Fruit fly (Drosophila melanogaster) whole organism, embryonic: ENCODE data around the gene nonC.

Experiments used
- Antp ChIP-seq: fragments of 200-800 bp; sonication (Bioruptor generic); optimal IDR thresholded peaks from 3 replicates; lab custom pipeline; 2016; ENCODE audit warnings: missing biosample characterization, missing genetic modification characterization
- Atf3 ChIP-seq: fragments of 200-800 bp; sonication (Bioruptor generic); optimal IDR thresholded peaks from 3 replicates; lab custom pipeline; 2016; ENCODE audit warnings: missing biosample characterization, missing genetic modification characterization
- Awh ChIP-seq: fragments of 200-800 bp; sonication (Bioruptor generic); IDR thresholded peaks from 2 replicates; pipeline ENCODE4, ENCODE4 v1.3.6; 2022; ENCODE audit warnings: missing biosample characterization, missing genetic modification characterization
- CG10366 ChIP-seq: fragments of 200-800 bp; sonication (Bioruptor generic); IDR thresholded peaks from 2 replicates; pipeline ENCODE4 v1.3.6; 2022; ENCODE audit warnings: missing biosample characterization, missing genetic modification characterization
- CG10959 ChIP-seq: fragments of 200-800 bp; sonication (Bioruptor generic); IDR thresholded peaks from 2 replicates; pipeline ENCODE4 v1.3.6; 2022; ENCODE audit warnings: missing biosample characterization, missing genetic modification characterization
- CG10979 ChIP-seq: fragments of 200-800 bp; sonication (Bioruptor generic); optimal IDR thresholded peaks from 2 replicates; lab custom pipeline; 2018; ENCODE audit warnings: missing biosample characterization, mild to moderate bottlenecking, missing genetic modification characterization, moderate library complexity
- CG12219 ChIP-seq: fragments of 200-800 bp; sonication (Bioruptor generic); optimal IDR thresholded peaks from 3 replicates; lab custom pipeline; 2018; ENCODE audit warnings: missing biosample characterization, mild to moderate bottlenecking, missing genetic modification characterization
- CG12942 ChIP-seq: fragments of 200-800 bp; sonication (Bioruptor generic); optimal IDR thresholded peaks from 3 replicates; lab custom pipeline; 2016; ENCODE audit warnings: missing biosample characterization, missing genetic modification characterization
- CG13123 ChIP-seq: fragments of 200-800 bp; sonication (Bioruptor generic); optimal IDR thresholded peaks from 2 replicates; lab custom pipeline; 2016; ENCODE audit warnings: missing biosample characterization, missing genetic modification characterization
- CG14860 ChIP-seq: fragments of 200-800 bp; sonication (Bioruptor generic); IDR thresholded peaks from 3 replicates; pipeline ENCODE4 v1.3.6; 2022; ENCODE audit warnings: missing biosample characterization, missing genetic modification characterization; ENCODE audit not compliant: partially characterized antibody
- CG1602 ChIP-seq: fragments of 200-800 bp; sonication (Bioruptor generic); optimal IDR thresholded peaks from 3 replicates; lab custom pipeline; 2016; ENCODE audit warnings: missing biosample characterization, missing genetic modification characterization
- CG1603 ChIP-seq: fragments of 200-800 bp; sonication (Bioruptor generic); optimal IDR thresholded peaks from 2 replicates; lab custom pipeline; 2019; ENCODE audit warnings: missing biosample characterization, mild to moderate bottlenecking, missing genetic modification characterization, moderate library complexity
- CG17385 ChIP-seq: fragments of 200-800 bp; sonication (Bioruptor generic); optimal IDR thresholded peaks from 3 replicates; lab custom pipeline; 2018; ENCODE audit warnings: missing biosample characterization, mild to moderate bottlenecking, missing genetic modification characterization
- CG1832 ChIP-seq: fragments of 200-800 bp; sonication (Bioruptor generic); optimal IDR thresholded peaks from 2 replicates; lab custom pipeline; 2017; ENCODE audit warnings: missing biosample characterization, mild to moderate bottlenecking, missing genetic modification characterization, inconsistent platforms
- CG31365 ChIP-seq: fragments of 200-800 bp; sonication (Bioruptor generic); optimal IDR thresholded peaks from 2 replicates; lab custom pipeline; 2018; ENCODE audit warnings: missing biosample characterization, mild to moderate bottlenecking, missing genetic modification characterization
- CG32767 ChIP-seq: fragments of 200-800 bp; sonication (Bioruptor generic); IDR thresholded peaks from 2 replicates; pipeline ENCODE4 v1.3.6; 2022; ENCODE audit warnings: missing biosample characterization, missing genetic modification characterization
- CG32772 ChIP-seq: fragments of 200-800 bp; sonication (Bioruptor generic); IDR thresholded peaks from 2 replicates; pipeline ENCODE4 v1.3.6; 2022; ENCODE audit warnings: missing biosample characterization, missing genetic modification characterization
- CG3281 ChIP-seq: fragments of 200-800 bp; sonication (Bioruptor generic); optimal IDR thresholded peaks from 3 replicates; lab custom pipeline; 2017; ENCODE audit warnings: missing biosample characterization, mild to moderate bottlenecking, missing genetic modification characterization
- CG3847 ChIP-seq: fragments of 200-800 bp; sonication (Bioruptor generic); IDR thresholded peaks from 2 replicates; pipeline ENCODE4 v1.3.6; 2022; ENCODE audit warnings: missing biosample characterization, missing genetic modification characterization
- CG4854 ChIP-seq: fragments of 200-800 bp; sonication (Bioruptor generic); optimal IDR thresholded peaks from 2 replicates; lab custom pipeline; 2016; ENCODE audit warnings: missing biosample characterization, missing genetic modification characterization, inconsistent platforms
- CG6272 ChIP-seq: fragments of 200-800 bp; sonication (Bioruptor generic); IDR thresholded peaks from 2 replicates; pipeline ENCODE4 v1.3.6; 2022; ENCODE audit warnings: missing biosample characterization, missing genetic modification characterization
- CG6683 ChIP-seq: fragments of 200-800 bp; sonication (Bioruptor generic); optimal IDR thresholded peaks from 2 replicates; lab custom pipeline; 2017; ENCODE audit warnings: missing biosample characterization, mild to moderate bottlenecking, missing genetic modification characterization, missing genetic modification reagents
- CG6689 ChIP-seq: fragments of 200-800 bp; sonication (Bioruptor generic); IDR thresholded peaks from 2 replicates; pipeline ENCODE4 v1.3.6; 2022; ENCODE audit warnings: missing biosample characterization, missing genetic modification characterization
- CG7556 ChIP-seq: fragments of 200-800 bp; sonication (Bioruptor generic); optimal IDR thresholded peaks from 2 replicates; lab custom pipeline; 2017; ENCODE audit warnings: missing biosample characterization, mild to moderate bottlenecking, missing genetic modification characterization
- CG7928 ChIP-seq: fragments of 200-800 bp; sonication (Bioruptor generic); optimal IDR thresholded peaks from 2 replicates; lab custom pipeline; 2017; ENCODE audit warnings: missing biosample characterization, mild to moderate bottlenecking, missing genetic modification characterization
- CG9437 ChIP-seq: fragments of 200-800 bp; sonication (Bioruptor generic); optimal IDR thresholded peaks from 2 replicates; lab custom pipeline; 2018; ENCODE audit warnings: missing biosample characterization, mild to moderate bottlenecking, missing genetic modification characterization
- Ets65A ChIP-seq: fragments of 200-800 bp; sonication (Bioruptor generic); peaks from one replicate; lab custom pipeline; 2016; ENCODE audit warnings: missing biosample characterization, missing genetic modification characterization
- Fer1 ChIP-seq: fragments of 200-800 bp; sonication (Bioruptor generic); optimal IDR thresholded peaks from 2 replicates; lab custom pipeline; 2017; ENCODE audit warnings: missing biosample characterization, mild to moderate bottlenecking, missing genetic modification characterization
- Med ChIP-seq: fragments of 200-800 bp; sonication (Bioruptor generic); peaks from one replicate; lab custom pipeline; 2016; ENCODE audit warnings: missing biosample characterization, missing genetic modification characterization, mild to moderate bottlenecking, inconsistent platforms, moderate library complexity
- Side ChIP-seq: fragments of 200-800 bp; sonication (Bioruptor generic); optimal IDR thresholded peaks from 2 replicates; lab custom pipeline; 2016; ENCODE audit warnings: missing biosample characterization, missing genetic modification characterization
- Spps ChIP-seq: fragments of 200-800 bp; sonication (Bioruptor generic); optimal IDR thresholded peaks from 2 replicates; lab custom pipeline; 2018; ENCODE audit warnings: missing biosample characterization, mild to moderate bottlenecking, missing genetic modification characterization
- ci ChIP-seq: fragments of 200-800 bp; sonication (Bioruptor generic); IDR thresholded peaks from 3 replicates; pipeline ENCODE4 v1.3.6; 2022; ENCODE audit warnings: missing biosample characterization, missing genetic modification characterization
- corto ChIP-seq: fragments of 200-800 bp; sonication (Bioruptor generic); optimal IDR thresholded peaks from 2 replicates; lab custom pipeline; 2016; ENCODE audit warnings: missing biosample characterization, mild to moderate bottlenecking, missing genetic modification characterization, moderate library complexity
- croc ChIP-seq: fragments of 200-800 bp; sonication (Bioruptor generic); conservative IDR thresholded peaks from 3 replicates; pipeline ENCODE4 v1.3.6; 2022; ENCODE audit warnings: missing biosample characterization, missing genetic modification characterization
- eyg ChIP-seq: fragments of 200-800 bp; sonication (Bioruptor generic); optimal IDR thresholded peaks from 3 replicates; lab custom pipeline; 2016; ENCODE audit warnings: missing biosample characterization, missing genetic modification characterization
- fd3F ChIP-seq: fragments of 200-800 bp; sonication (Bioruptor generic); optimal IDR thresholded peaks from 2 replicates; lab custom pipeline; 2018; ENCODE audit warnings: missing biosample characterization, mild to moderate bottlenecking, missing genetic modification characterization, moderate library complexity
- gro ChIP-seq: fragments of 200-800 bp; sonication (Bioruptor generic); optimal IDR thresholded peaks from 2 replicates; lab custom pipeline; 2016; ENCODE audit warnings: missing biosample characterization, missing genetic modification characterization
- ham ChIP-seq: fragments of 200-800 bp; sonication (Bioruptor generic); IDR thresholded peaks from 2 replicates; pipeline ENCODE4 v1.3.6; 2022; ENCODE audit warnings: missing biosample characterization, missing genetic modification characterization
- ken ChIP-seq: fragments of 200-800 bp; sonication (Bioruptor generic); IDR thresholded peaks from 3 replicates; pipeline ENCODE4 v1.3.6; 2022; ENCODE audit warnings: missing biosample characterization, missing genetic modification characterization
- klu ChIP-seq: fragments of 200-800 bp; sonication (Bioruptor generic); IDR thresholded peaks from 2 replicates; pipeline ENCODE4 v1.3.6; 2022; ENCODE audit warnings: missing biosample characterization, missing genetic modification characterization
- lilli ChIP-seq: fragments of 200-800 bp; sonication (Bioruptor generic); optimal IDR thresholded peaks from 3 replicates; lab custom pipeline; 2016; ENCODE audit warnings: missing biosample characterization, missing genetic modification characterization
- nerfin-1 ChIP-seq: fragments of 200-800 bp; sonication (Bioruptor generic); optimal IDR thresholded peaks from 3 replicates; lab custom pipeline; 2019; ENCODE audit warnings: missing biosample characterization, mild to moderate bottlenecking, missing genetic modification characterization, moderate library complexity
- nmo ChIP-seq: fragments of 200-800 bp; sonication (Bioruptor generic); optimal IDR thresholded peaks from 2 replicates; lab custom pipeline; 2018; ENCODE audit warnings: missing biosample characterization, mild to moderate bottlenecking, missing genetic modification characterization, moderate library complexity
- row ChIP-seq: fragments of 200-800 bp; sonication (Bioruptor generic); IDR thresholded peaks from 3 replicates; pipeline ENCODE4 v1.3.6; 2022; ENCODE audit warnings: missing biosample characterization, missing genetic modification characterization
- run ChIP-seq: fragments of 200-800 bp; sonication (Bioruptor generic); optimal IDR thresholded peaks from 3 replicates; lab custom pipeline; 2018; ENCODE audit warnings: missing biosample characterization, mild to moderate bottlenecking, missing genetic modification characterization
- sens-2 ChIP-seq: fragments of 200-800 bp; sonication (Bioruptor generic); IDR thresholded peaks from 2 replicates; pipeline ENCODE4 v1.3.6; 2022; ENCODE audit warnings: missing biosample characterization, missing genetic modification characterization
- sima ChIP-seq: fragments of 200-800 bp; sonication (Bioruptor generic); optimal IDR thresholded peaks from 2 replicates; lab custom pipeline; 2016; ENCODE audit warnings: missing biosample characterization, missing genetic modification characterization
- tio ChIP-seq: fragments of 200-800 bp; sonication (Bioruptor generic); optimal IDR thresholded peaks from 2 replicates; lab custom pipeline; 2017; ENCODE audit warnings: missing biosample characterization, missing genetic modification characterization, inconsistent platforms
- tup ChIP-seq: fragments of 200-800 bp; sonication (Bioruptor generic); optimal IDR thresholded peaks from 2 replicates; lab custom pipeline; 2016; ENCODE audit warnings: missing biosample characterization, mild to moderate bottlenecking, missing genetic modification characterization, moderate library complexity
- unc-4 ChIP-seq: fragments of 200-800 bp; sonication (Bioruptor generic); IDR thresholded peaks from 2 replicates; pipeline ENCODE4 v1.3.6; 2022; ENCODE audit warnings: missing biosample characterization, missing genetic modification characterization; ENCODE audit not compliant: partially characterized antibody
- zfh1 ChIP-seq: fragments of 200-800 bp; sonication (Bioruptor generic); IDR thresholded peaks from 3 replicates; pipeline ENCODE4 v1.3.6; 2022; ENCODE audit warnings: missing biosample characterization, missing genetic modification characterization

nonC gene

DNA sequence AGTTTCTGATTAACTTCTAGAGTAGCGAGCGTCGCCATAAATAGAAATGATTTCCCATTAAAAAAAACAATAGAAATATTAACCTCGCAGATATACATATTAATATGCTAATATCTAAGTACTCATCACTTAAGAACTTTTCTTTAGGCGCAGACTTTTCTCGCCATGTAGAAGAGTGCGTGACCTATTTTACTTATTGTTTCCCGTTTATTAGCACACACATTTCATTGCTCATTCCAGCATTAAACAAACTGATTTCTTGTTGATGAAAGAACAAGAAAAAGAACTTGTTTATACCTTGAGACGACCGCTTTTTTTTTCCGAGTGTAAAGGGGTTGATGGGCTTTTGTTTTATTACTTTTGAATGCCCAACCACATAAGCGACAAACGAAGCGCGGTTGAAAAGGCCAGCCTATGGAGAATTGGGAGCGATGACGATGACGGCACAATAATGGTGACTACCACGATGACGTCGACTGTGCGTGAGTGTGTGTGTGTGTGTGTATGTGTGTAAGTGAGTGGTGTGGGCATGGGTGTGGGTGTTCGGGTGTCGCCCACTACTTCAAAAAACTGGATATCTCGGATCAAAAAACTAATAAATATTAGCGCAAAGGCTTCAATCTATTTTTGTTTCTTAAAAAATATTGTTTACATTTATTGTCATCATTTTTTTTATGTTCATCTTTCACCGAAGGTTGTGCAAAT, 28.2 kb upstream of the nonC start (continued):
- TF ChIP-seq CG12219 (GFP tag; lab: Kevin White, UChicago) (no peak), CG7556 (GFP tag; lab: Kevin White, UChicago) (peak; percentile 30), Fer1 (no peak), CG32772 (GFP tag; lab: Robert Waterston, UW) (no peak), lilli (GFP tag; lab: Kevin White, UChicago) (peak; percentile 31), CG32767 (GFP tag; lab: Robert Waterston, UW) (no peak), unc-4 (GFP tag; lab: Robert Waterston, UW) (no peak), CG9437 (peak; percentile 15), CG1602 (GFP tag; lab: Kevin White, UChicago) (no peak), CG1603 (tag; lab: Kevin White, UChicago) (peak; percentile 7), Awh (GFP tag; lab: Robert Waterston, UW) (no peak), gro (GFP tag; lab: Kevin White, UChicago) (no peak), nerfin-1 (no peak), ken (GFP tag; lab: Robert Waterston, UW) (no peak), CG13123 (no peak), Atf3 (GFP tag; lab: Kevin White, UChicago) (peak; percentile 24), CG10366 (no peak), sens-2 (GFP tag; lab: Robert Waterston, UW) (no peak), tup (GFP tag; lab: Kevin White, UChicago) (no peak), CG1832 (GFP tag; lab: Kevin White, UChicago) (no peak), CG31365 (tag; lab: Kevin White, UChicago) (no peak), klu (GFP tag; lab: Robert Waterston, UW) (no peak), sima (GFP tag; lab: Kevin White, UChicago) (no peak), CG6272 (GFP tag; lab: Robert Waterston, UW) (no peak), CG4854 (GFP tag; lab: Kevin White, UChicago) (no peak), CG17385 (GFP tag; lab: Kevin White, UChicago) (peak; percentile 3), CG14860 (no peak), nmo (GFP tag; lab: Kevin White, UChicago) (peak; percentile 38), corto (GFP tag; lab: Kevin White, UChicago) (no peak), Spps (tag; lab: Kevin White, UChicago) (no peak), Side (GFP tag; lab: Kevin White, UChicago) (peak; percentile 3), CG3847 (no peak), ham (no peak), run (tag; lab: Kevin White, UChicago) (no peak), croc (GFP tag; lab: Robert Waterston, UW) (no peak), zfh1 (GFP tag; lab: Robert Waterston, UW) (0 out of 3 replicates have a peak, but pooled peaks have one; percentile 18), fd3F (GFP tag; lab: Kevin White, UChicago) (no peak), tio (no peak), CG6689 (0 out of 2 replicates have a peak, but pooled peaks have one; percentile 10), CG6683 (GFP tag; lab: Kevin White, UChicago) (no peak), CG10979 (tag; lab: Kevin White, UChicago) (no peak), row (GFP tag; lab: Robert Waterston, UW) (peak; percentile 37; the same call in 1 of the 3 replicates), Antp (no peak), CG7928 (GFP tag; lab: Kevin White, UChicago) (no peak), ci (no peak), CG3281 (GFP tag; lab: Kevin White, UChicago) (no peak), Med (peak; percentile 80), CG12942 (no peak), eyg (GFP tag; lab: Kevin White, UChicago) (no peak), CG10959 (GFP tag; lab: Robert Waterston, UW) (no peak), Ets65A (GFP tag; lab: Kevin White, UChicago) (no peak)
